Fruit fly (Drosophila melanogaster) Kc167 (cell line): Measurements from ENCODE around the gene Pgant6.

Source experiments
- Myc ChIP-seq: fragments of >200 bp; optimal IDR thresholded peaks from 2 replicates; lab custom pipeline; 2017; ENCODE audit warnings: missing external identifiers
- h ChIP-seq: fragments of >200 bp; optimal IDR thresholded peaks from 3 replicates; lab custom pipeline; 2018; ENCODE audit warnings: missing external identifiers

dm6 chr3L:2828163-2828562 is 46.1 kb downstream of the Pgant6 start:
- TF ChIP-seq Myc, result no peak
- no peak for TF ChIP-seq h (lab: Kevin White, UChicago)
